Fruit fly (Drosophila melanogaster): ENCODE results near the gene brun.

DNA sequence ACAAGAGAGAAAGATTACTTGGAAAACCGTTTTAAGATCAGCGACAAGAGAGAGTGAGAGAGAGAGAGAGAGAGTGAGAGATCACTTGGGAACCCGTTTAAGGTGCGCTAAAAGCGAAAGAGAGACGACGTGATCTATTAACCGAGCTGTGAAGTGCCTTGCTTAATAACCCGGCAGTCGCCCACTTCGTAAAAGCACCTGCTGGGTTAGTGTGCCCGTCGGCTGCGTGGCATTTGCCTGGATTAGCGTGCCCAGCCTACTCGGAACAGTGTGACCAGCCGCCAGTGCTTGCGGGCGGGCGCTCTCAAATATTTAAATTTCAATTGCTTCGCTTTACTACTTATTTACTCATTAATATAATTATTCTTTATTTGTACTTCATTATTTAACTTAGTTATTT is 17.6 kb downstream of the brun start:
- TF ChIP-seq Snoo (tag; optimal IDR thresholded peaks at IDR 0.05) (no peak), gl (tag; optimal IDR thresholded peaks at IDR 0.05) (no peak)
